Worm (Caenorhabditis elegans) whole organism, L4 larva: Measurements from ENCODE around the gene ttr-23.

ENCODE experiments used
- D1046.2 ChIP-seq: fragments of 200-800 bp; sonication (Bioruptor generic); IDR thresholded peaks from 2 replicates; pipeline ENCODE4 v1.3.6; 2022; ENCODE audit warnings: missing genetic modification characterization, missing compliant biosample characterization
- F37D6.2 ChIP-seq: sonication (generic microtip); optimal IDR thresholded peaks from 2 replicates; lab custom pipeline; 2016; ENCODE audit warnings: mild to moderate bottlenecking, missing genetic modification characterization, missing compliant biosample characterization
- Y105C5A.15 ChIP-seq: fragments of 200-800 bp; sonication (Bioruptor generic); IDR thresholded peaks from 2 replicates; pipeline ENCODE4 v1.3.6; 2022; ENCODE audit warnings: missing genetic modification characterization, missing compliant biosample characterization
- aly-2 ChIP-seq: sonication (generic microtip); optimal IDR thresholded peaks from 2 replicates; lab custom pipeline; 2018; ENCODE audit warnings: missing biosample characterization, missing genetic modification characterization
- ceh-28 ChIP-seq: fragments of 150-350 bp; optimal IDR thresholded peaks from 2 replicates; lab custom pipeline; 2014; ENCODE audit warnings: missing biosample characterization, missing genetic modification reagents, missing genetic modification characterization
- ceh-82 ChIP-seq: sonication (generic microtip); optimal IDR thresholded peaks from 2 replicates; lab custom pipeline; 2017; ENCODE audit warnings: missing biosample characterization, missing genetic modification characterization
- daf-12 ChIP-seq: fragments of 150-350 bp; optimal IDR thresholded peaks from 2 replicates; lab custom pipeline; 2014; ENCODE audit warnings: missing biosample characterization, missing genetic modification reagents, missing genetic modification characterization
- daf-16 ChIP-seq, 3 experiments: sonication (generic microtip); optimal IDR thresholded peaks; 2 replicates each; lab custom pipeline; 2016 to 2017; ENCODE audit warnings: missing genetic modification characterization in 3 of 3, missing genetic modification reagents in 3 of 3, mild to moderate bottlenecking in 2 of 3, missing compliant biosample characterization in 2 of 3, missing biosample characterization in 1 of 3, moderate library complexity in 1 of 3
- dmd-6 ChIP-seq: fragments of 200-800 bp; sonication (Bioruptor generic); IDR thresholded peaks from 2 replicates; pipeline ENCODE4 v1.3.6; 2022; ENCODE audit warnings: missing genetic modification reagents, missing genetic modification characterization, missing compliant biosample characterization
- hlh-30 ChIP-seq: sonication (generic microtip); optimal IDR thresholded peaks from 2 replicates; lab custom pipeline; 2017; ENCODE audit warnings: antibody characterized with exemption, mild to moderate bottlenecking, missing genetic modification characterization, missing compliant biosample characterization; ENCODE audit not compliant: insufficient read depth
- lim-7 ChIP-seq: fragments of 200-800 bp; sonication (Bioruptor generic); IDR thresholded peaks from 2 replicates; pipeline ENCODE4 v1.3.6; 2022; ENCODE audit warnings: missing genetic modification characterization, missing compliant biosample characterization
- lin-29 ChIP-seq: fragments of 200-800 bp; sonication (Bioruptor generic); IDR thresholded peaks from 2 replicates; pipeline ENCODE4 v1.3.6; 2022; ENCODE audit warnings: missing genetic modification reagents, missing genetic modification characterization, missing compliant biosample characterization
- lin-38 ChIP-seq: fragments of 200-800 bp; sonication (Bioruptor generic); IDR thresholded peaks from 2 replicates; pipeline ENCODE4 v1.3.6; 2022; ENCODE audit warnings: missing genetic modification reagents, missing genetic modification characterization, missing compliant biosample characterization
- lir-3 ChIP-seq: sonication (generic microtip); optimal IDR thresholded peaks from 2 replicates; lab custom pipeline; 2016; ENCODE audit warnings: mild to moderate bottlenecking, missing genetic modification characterization, missing compliant biosample characterization
- mes-2 ChIP-seq: sonication (generic microtip); optimal IDR thresholded peaks from 2 replicates; lab custom pipeline; 2016; ENCODE audit warnings: missing genotype, mild to moderate bottlenecking, missing genetic modification characterization, missing compliant biosample characterization; ENCODE audit not compliant: poor library complexity, severe bottlenecking
- nhr-102 ChIP-seq: sonication (generic microtip); optimal IDR thresholded peaks from 2 replicates; lab custom pipeline; 2016; ENCODE audit warnings: mild to moderate bottlenecking, missing genetic modification characterization, moderate library complexity, missing compliant biosample characterization
- nhr-11 ChIP-seq: fragments of 150-350 bp; optimal IDR thresholded peaks from 2 replicates; lab custom pipeline; 2014; ENCODE audit warnings: missing biosample characterization, missing genetic modification characterization
- nhr-111 ChIP-seq: fragments of 200-800 bp; sonication (Bioruptor generic); optimal IDR thresholded peaks from 2 replicates; lab custom pipeline; 2018; ENCODE audit warnings: mild to moderate bottlenecking, missing genetic modification characterization, missing compliant biosample characterization
- nhr-28 ChIP-seq: fragments of 150-350 bp; optimal IDR thresholded peaks from 2 replicates; lab custom pipeline; 2014; ENCODE audit warnings: missing biosample characterization, missing genetic modification characterization
- nhr-42 ChIP-seq: fragments of 200-800 bp; sonication (Bioruptor generic); IDR thresholded peaks from 2 replicates; pipeline ENCODE4 v1.3.6; 2022; ENCODE audit warnings: missing genetic modification characterization, missing compliant biosample characterization
- nhr-77 ChIP-seq: fragments of 150-350 bp; optimal IDR thresholded peaks from 2 replicates; lab custom pipeline; 2014; ENCODE audit warnings: missing biosample characterization, missing genetic modification characterization
- pha-4 ChIP-seq, 2 experiments: fragments of 150-350 bp in 1 of 2; fragments of 200-800 bp in 1 of 2; sonication (Bioruptor generic) in 1 of 2; IDR thresholded peaks in 1 of 2; optimal IDR thresholded peaks in 1 of 2; 2 replicates each; pipeline versions ENCODE4 v1.3.6 to Lab custom; 2014 to 2022; ENCODE audit warnings: missing genetic modification characterization in 2 of 2, missing genetic modification reagents in 2 of 2, missing biosample characterization in 1 of 2, missing compliant biosample characterization in 1 of 2
- pqm-1 ChIP-seq: sonication (generic microtip); optimal IDR thresholded peaks from 2 replicates; lab custom pipeline; 2017; ENCODE audit warnings: missing biosample characterization, missing genetic modification characterization
- saeg-2 ChIP-seq: fragments of 200-800 bp; sonication (Bioruptor generic); IDR thresholded peaks from 2 replicates; pipeline ENCODE4 v1.3.6; 2022; ENCODE audit warnings: missing genetic modification reagents, missing genetic modification characterization, missing compliant biosample characterization
- snpc-1.2 ChIP-seq: fragments of 200-800 bp; sonication (Bioruptor generic); IDR thresholded peaks from 2 replicates; pipeline ENCODE4 v1.3.6; 2022; ENCODE audit warnings: missing genetic modification reagents, missing genetic modification characterization, missing compliant biosample characterization
- unc-130 ChIP-seq: sonication (generic microtip); optimal IDR thresholded peaks from 2 replicates; lab custom pipeline; 2016; ENCODE audit warnings: missing genetic modification reagents, missing genetic modification characterization, missing compliant biosample characterization
- unc-39 ChIP-seq: sonication (generic microtip); optimal IDR thresholded peaks from 2 replicates; lab custom pipeline; 2017; ENCODE audit warnings: missing biosample characterization, missing genetic modification characterization
- unc-62 ChIP-seq, 3 experiments: fragments of 150-350 bp in 1 of 3; sonication (generic microtip); optimal IDR thresholded peaks in 2 of 3; peaks in 1 of 3; 1 replicate in 1 of 3; 2 replicates in 2 of 3; lab custom pipeline; 2014 to 2017; ENCODE audit warnings: missing biosample characterization in 3 of 3, missing genetic modification characterization in 3 of 3, missing genetic modification reagents in 3 of 3, missing genotype in 1 of 3

Gene ttr-23

ce11 chrV:10557676-10558075 is 32.0 kb downstream of the ttr-23 start, which contains the start of gene best-14:
TSS of gene best-14 (plus strand) at chrV:10557976.
- TF ChIP-seq nhr-102, result no peak
- TF ChIP-seq unc-62 (GFP tag; optimal IDR thresholded peaks at IDR 0.05 in 1 of 2; lab: Kevin White, UChicago), result peak in 1 of 2 experiments; percentile 34
- no peak for TF ChIP-seq unc-62 (tag; optimal IDR thresholded peaks at IDR 0.05; lab: Kevin White, UChicago)

- no peak for TF ChIP-seq nhr-111 (GFP tag; lab: Kevin White, UChicago)
- peak; percentile 49 for TF ChIP-seq nhr-28 (tag; lab: Kevin White, UChicago)
Measured at ce11 chrV:10557094-10557493, 32.6 kb downstream of the ttr-23 start.

ce11 chrV:10556362-10556761 is 33.3 kb downstream of the ttr-23 start:
- TF ChIP-seq snpc-1.2 (GFP tag; lab: Robert Waterston, UW), result no peak
- peak in 1 of 2 experiments; percentile 85 for TF ChIP-seq unc-62 (GFP tag; optimal IDR thresholded peaks at IDR 0.05 in 1 of 2; lab: Kevin White, UChicago)
- no peak for TF ChIP-seq unc-62 (tag; optimal IDR thresholded peaks at IDR 0.05; lab: Kevin White, UChicago)
- TF ChIP-seq daf-12 (tag; lab: Kevin White, UChicago), result no peak
- TF ChIP-seq ceh-82, result no peak
- TF ChIP-seq mes-2 (tag; lab: Kevin White, UChicago), result no peak
- TF ChIP-seq pha-4 (GFP tag; IDR thresholded peaks at IDR 0.05; lab: Robert Waterston, UW), result no peak
- TF ChIP-seq pha-4 (tag; optimal IDR thresholded peaks at IDR 0.05; lab: Kevin White, UChicago), result no peak
- no peak for TF ChIP-seq lin-38 (GFP tag; lab: Robert Waterston, UW)
- TF ChIP-seq, all 104 proteins: peak for 1

- TF ChIP-seq nhr-11, result no peak
- no peak for TF ChIP-seq pqm-1 (tag; lab: Kevin White, UChicago)
- TF ChIP-seq lim-7, result no peak
- TF ChIP-seq saeg-2 (GFP tag; lab: Robert Waterston, UW), result no peak
- TF ChIP-seq daf-12 (tag; lab: Kevin White, UChicago), result no peak
- no peak for TF ChIP-seq unc-62 (GFP tag; optimal IDR thresholded peaks at IDR 0.05 in 1 of 2; lab: Kevin White, UChicago)
- no peak for TF ChIP-seq unc-62 (tag; optimal IDR thresholded peaks at IDR 0.05; lab: Kevin White, UChicago)
- TF ChIP-seq hlh-30 (tag; lab: Kevin White, UChicago), result no peak
- TF ChIP-seq nhr-42, result no peak
Measured at ce11 chrV:10555239-10555638, 34.4 kb downstream of the ttr-23 start, which contains the start of gene F32G8.3. TSS of gene F32G8.3 (minus strand) at chrV:10555339.

ce11 chrV:10549717-10550116 is 39.9 kb downstream of the ttr-23 start, which contains the start of gene F32G8.2:
TSS of gene F32G8.2 (plus strand) at chrV:10550017.
- TF ChIP-seq unc-62 (GFP tag; optimal IDR thresholded peaks at IDR 0.05 in 1 of 2; lab: Kevin White, UChicago), result no peak
- TF ChIP-seq unc-62 (tag; optimal IDR thresholded peaks at IDR 0.05; lab: Kevin White, UChicago), result no peak

- no peak for TF ChIP-seq unc-39 (tag; lab: Kevin White, UChicago)
Measured at ce11 chrV:10548981-10549380, 40.7 kb downstream of the ttr-23 start, which contains the start of gene srd-34. TSS of gene srd-34 (minus strand) at chrV:10549081.

ce11 chrV:10546749-10547148 is 42.9 kb downstream of the ttr-23 start, which contains the start of gene F25D1.5:
TSS of gene F25D1.5 (minus strand) at chrV:10546783.
- TF ChIP-seq F37D6.2 (tag; lab: Kevin White, UChicago), result no peak
- TF ChIP-seq nhr-28 (tag; lab: Kevin White, UChicago), result peak; percentile 98
- no peak for TF ChIP-seq daf-16 (GFP tag; optimal IDR thresholded peaks at IDR 0.05; lab: Kevin White, UChicago)
- peak; percentile 90 for TF ChIP-seq daf-16 (tag; optimal IDR thresholded peaks at IDR 0.05; lab: Kevin White, UChicago)
- peak; percentile 98 for TF ChIP-seq nhr-77 (tag; lab: Kevin White, UChicago)

ce11 chrV:10540024-10540423 is 49.6 kb downstream of the ttr-23 start, which contains the start of gene degt-1:
TSS of gene degt-1 (plus strand) at chrV:10540324.
- no peak for TF ChIP-seq Y105C5A.15
- no peak for TF ChIP-seq nhr-42
- no peak for TF ChIP-seq lin-29
- TF ChIP-seq D1046.2 (GFP tag; lab: Robert Waterston, UW), result no peak
- no peak for TF ChIP-seq aly-2
- TF ChIP-seq unc-130 (GFP tag; lab: Kevin White, UChicago), result no peak
- no peak for TF ChIP-seq dmd-6 (GFP tag; lab: Robert Waterston, UW)
- no peak for TF ChIP-seq lir-3 (tag; lab: Kevin White, UChicago)
- no peak for TF ChIP-seq nhr-77 (tag; lab: Kevin White, UChicago)
- no peak for TF ChIP-seq ceh-28 (tag; lab: Kevin White, UChicago)
- TF ChIP-seq nhr-111 (GFP tag; lab: Kevin White, UChicago), result no peak
- no peak for TF ChIP-seq daf-16 (GFP tag; optimal IDR thresholded peaks at IDR 0.05; lab: Kevin White, UChicago)
- no peak for TF ChIP-seq daf-16 (tag; optimal IDR thresholded peaks at IDR 0.05; lab: Kevin White, UChicago)
